Worm (Caenorhabditis elegans) whole organism, L3 larva: ENCODE results near the gene srt-28.

Experiments used
- daf-12 ChIP-seq: fragments of 150-350 bp; optimal IDR thresholded peaks from 2 replicates; lab custom pipeline; 2014; ENCODE audit warnings: missing biosample characterization, missing genetic modification reagents, missing genetic modification characterization
- mdl-1 ChIP-seq: fragments of 150-350 bp; optimal IDR thresholded peaks from 2 replicates; lab custom pipeline; 2014; ENCODE audit warnings: missing biosample characterization, missing genetic modification characterization

DNA sequence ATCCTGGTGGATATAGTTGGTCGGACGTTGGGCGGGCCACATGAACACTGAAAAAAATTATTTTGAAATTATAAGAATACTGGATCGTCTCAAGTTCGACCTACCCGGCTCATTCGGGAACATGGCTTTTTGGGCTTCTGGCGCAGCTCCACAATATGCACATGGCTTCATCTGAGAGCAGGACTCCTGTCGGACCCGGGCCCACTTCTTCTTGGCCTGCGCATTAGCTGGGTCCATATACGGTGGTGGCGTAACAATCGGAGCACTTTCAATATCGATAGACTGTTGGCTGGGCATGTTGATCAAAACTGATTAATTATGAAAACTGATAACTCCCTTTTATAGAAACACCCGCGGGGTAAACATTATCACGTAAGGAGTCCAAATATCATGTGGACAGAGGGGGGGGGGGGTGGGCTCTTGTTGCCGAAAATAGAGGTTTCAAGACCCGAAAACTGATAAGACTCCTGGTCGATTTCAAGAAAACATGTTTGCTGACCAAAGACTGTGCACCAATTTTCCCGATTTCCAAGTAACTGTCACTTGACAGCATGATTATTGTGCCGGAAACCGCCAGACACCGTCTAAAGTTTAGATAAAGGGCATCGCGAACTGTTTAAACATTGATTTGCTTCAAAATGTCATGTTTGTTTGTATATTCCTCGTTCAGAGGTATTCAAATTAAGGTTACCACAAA is 17.5 kb upstream of the srt-28 start, which contains the start of gene dod-3:
- TF ChIP-seq daf-12 (tag; lab: Kevin White, UChicago) (no peak), mdl-1 (tag; lab: Kevin White, UChicago) (no peak)
